Worm (Caenorhabditis elegans) whole organism, L2 larva: ENCODE results near the gene ugtp-1.

Experiments
- mdl-1 ChIP-seq, 2 experiments: fragments of 150-350 bp in 1 of 2; sonication (generic microtip) in 1 of 2; optimal IDR thresholded peaks; 2 replicates each; lab custom pipeline; 2017; ENCODE audit warnings: missing biosample characterization in 2 of 2, missing genetic modification characterization in 2 of 2
- nhr-77 ChIP-seq: fragments of 150-350 bp; optimal IDR thresholded peaks from 2 replicates; lab custom pipeline; 2014; ENCODE audit warnings: missing biosample characterization, missing genetic modification characterization
- unc-62 ChIP-seq: fragments of 150-350 bp; optimal IDR thresholded peaks from 2 replicates; lab custom pipeline; 2014; ENCODE audit warnings: missing biosample characterization, missing genetic modification reagents, missing genetic modification characterization

ce11 chrIII:8704765-8705164, 45.7 kb downstream of the ugtp-1 start, which contains the start of gene B0303.16:
- TF ChIP-seq mdl-1 (tag; optimal IDR thresholded peaks at IDR 0.05; lab: Kevin White, UChicago) = no peak
- no peak for TF ChIP-seq nhr-77 (tag; lab: Kevin White, UChicago)
- no peak for TF ChIP-seq unc-62 (GFP tag; lab: Kevin White, UChicago)
